Worm (Caenorhabditis elegans) whole organism, early embryonic: Measurements from ENCODE around the gene C49F8.1.

ENCODE experiments used
- B0310.2 ChIP-seq: sonication (generic microtip); optimal IDR thresholded peaks from 2 replicates; lab custom pipeline; 2016; ENCODE audit warnings: mild to moderate bottlenecking, missing genetic modification characterization, missing compliant biosample characterization
- F13C5.2 ChIP-seq: sonication (generic microtip); optimal IDR thresholded peaks from 2 replicates; lab custom pipeline; 2017; ENCODE audit warnings: mild to moderate bottlenecking, missing genetic modification characterization, inconsistent platforms, missing compliant biosample characterization
- ama-1 ChIP-seq: fragments of 150-350 bp; optimal IDR thresholded peaks from 2 replicates; lab custom pipeline; 2014
- ceh-13 ChIP-seq: fragments of 200-800 bp; sonication (Bioruptor generic); optimal IDR thresholded peaks from 2 replicates; lab custom pipeline; 2018; ENCODE audit warnings: mild to moderate bottlenecking, missing genetic modification characterization, missing compliant biosample characterization
- ets-7 ChIP-seq: sonication (generic microtip); optimal IDR thresholded peaks from 2 replicates; lab custom pipeline; 2016; ENCODE audit warnings: missing genotype, missing genetic modification characterization, missing compliant biosample characterization
- flt-1 ChIP-seq: fragments of 200-800 bp; sonication (Bioruptor generic); IDR thresholded peaks from 2 replicates; pipeline ENCODE4 v1.3.6; 2022; ENCODE audit warnings: missing genetic modification characterization, missing compliant biosample characterization
- hmbx-1 ChIP-seq: sonication (generic microtip); optimal IDR thresholded peaks from 2 replicates; lab custom pipeline; 2016; ENCODE audit warnings: mild to moderate bottlenecking, missing genetic modification characterization, missing compliant biosample characterization
- hmg-4 ChIP-seq: fragments of 200-800 bp; sonication (Bioruptor generic); optimal IDR thresholded peaks from 2 replicates; lab custom pipeline; 2018; ENCODE audit warnings: mild to moderate bottlenecking, missing genetic modification characterization, missing compliant biosample characterization
- hnd-1 ChIP-seq: sonication (generic microtip); optimal IDR thresholded peaks from 2 replicates; lab custom pipeline; 2016; ENCODE audit warnings: missing genetic modification characterization, missing compliant biosample characterization
- scrt-1 ChIP-seq: fragments of 200-800 bp; sonication (Bioruptor generic); IDR thresholded peaks from 2 replicates; pipeline ENCODE4 v1.3.6; 2022; ENCODE audit warnings: missing genetic modification characterization, missing compliant biosample characterization
- sea-1 ChIP-seq: fragments of 200-800 bp; sonication (Bioruptor generic); conservative IDR thresholded peaks from 2 replicates; pipeline ENCODE4 v1.3.6; 2022; ENCODE audit warnings: missing genetic modification characterization, missing compliant biosample characterization
- tbx-11 ChIP-seq: fragments of 200-800 bp; sonication (Bioruptor generic); IDR thresholded peaks from 2 replicates; pipeline ENCODE4 v1.3.6; 2022; ENCODE audit warnings: missing genetic modification characterization, missing compliant biosample characterization
- tra-4 ChIP-seq: sonication (generic microtip); optimal IDR thresholded peaks from 2 replicates; lab custom pipeline; 2017; ENCODE audit warnings: missing genetic modification characterization, missing compliant biosample characterization

DNA sequence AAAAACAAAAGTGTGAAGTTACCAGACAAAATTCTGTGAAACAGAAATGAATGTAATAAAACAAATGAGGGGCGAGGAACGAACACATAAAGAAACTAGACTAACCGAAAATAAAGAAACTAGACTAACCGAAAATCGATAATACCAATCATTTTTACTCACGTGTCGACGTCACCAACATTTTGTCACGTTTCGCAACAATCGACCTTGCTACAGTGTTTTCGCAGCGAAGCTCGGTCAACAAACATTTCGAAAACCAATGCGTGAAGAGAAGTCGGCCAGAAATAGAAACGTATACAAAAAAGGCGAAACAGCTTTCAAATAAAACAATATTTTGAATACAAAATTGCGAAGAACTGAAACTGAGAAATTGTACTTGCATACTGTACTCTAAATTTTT, 2.2 kb upstream of the C49F8.1 start:
- no peak for TF ChIP-seq ama-1 (lab: Kevin White, UChicago)
- TF ChIP-seq sea-1: no peak
- no peak for TF ChIP-seq tra-4 (tag; lab: Kevin White, UChicago)
- TF ChIP-seq flt-1: no peak
- TF ChIP-seq ets-7 (tag; lab: Kevin White, UChicago): no peak
- no peak for TF ChIP-seq ceh-13 (GFP tag; lab: Kevin White, UChicago)
- no peak for TF ChIP-seq tbx-11
- no peak for TF ChIP-seq hmbx-1 (tag; lab: Kevin White, UChicago)
- TF ChIP-seq F13C5.2: no peak
- no peak for TF ChIP-seq scrt-1 (GFP tag; lab: Robert Waterston, UW)
- TF ChIP-seq hmg-4 (GFP tag; lab: Kevin White, UChicago): no peak
- no peak for TF ChIP-seq B0310.2
- no peak for TF ChIP-seq hnd-1 (tag; lab: Kevin White, UChicago)
